Worm (Caenorhabditis elegans) whole organism, midembryonic: ENCODE measurements around the gene comt-5.

ENCODE experiments used
- T22C8.4 ChIP-seq: fragments of 200-800 bp; sonication (Bioruptor generic); IDR thresholded peaks from 2 replicates; pipeline ENCODE4 v1.3.6; 2022; ENCODE audit warnings: missing genetic modification characterization, missing compliant biosample characterization
- cog-1 ChIP-seq: sonication (generic microtip); optimal IDR thresholded peaks from 2 replicates; lab custom pipeline; 2016; ENCODE audit warnings: missing genetic modification characterization, missing compliant biosample characterization
- flt-1 ChIP-seq: fragments of 200-800 bp; sonication (Bioruptor generic); IDR thresholded peaks from 2 replicates; pipeline ENCODE4 v1.3.6; 2022; ENCODE audit warnings: missing genetic modification characterization, missing compliant biosample characterization
- med-1 ChIP-seq: sonication (generic microtip); optimal IDR thresholded peaks from 2 replicates; lab custom pipeline; 2017; ENCODE audit warnings: missing genetic modification characterization, mild to moderate bottlenecking, missing compliant biosample characterization, antibody characterized with exemption, missing genetic modification reagents; ENCODE audit not compliant: insufficient read depth
- tab-1 ChIP-seq: fragments of 200-800 bp; sonication (Bioruptor generic); IDR thresholded peaks from 2 replicates; pipeline ENCODE4 v1.3.6; 2022; ENCODE audit warnings: missing genetic modification characterization, missing compliant biosample characterization
- ztf-29 ChIP-seq: fragments of 200-800 bp; sonication (Bioruptor generic); IDR thresholded peaks from 2 replicates; pipeline ENCODE4 v1.3.6; 2022; ENCODE audit warnings: missing genetic modification reagents, missing genetic modification characterization, missing compliant biosample characterization

DNA sequence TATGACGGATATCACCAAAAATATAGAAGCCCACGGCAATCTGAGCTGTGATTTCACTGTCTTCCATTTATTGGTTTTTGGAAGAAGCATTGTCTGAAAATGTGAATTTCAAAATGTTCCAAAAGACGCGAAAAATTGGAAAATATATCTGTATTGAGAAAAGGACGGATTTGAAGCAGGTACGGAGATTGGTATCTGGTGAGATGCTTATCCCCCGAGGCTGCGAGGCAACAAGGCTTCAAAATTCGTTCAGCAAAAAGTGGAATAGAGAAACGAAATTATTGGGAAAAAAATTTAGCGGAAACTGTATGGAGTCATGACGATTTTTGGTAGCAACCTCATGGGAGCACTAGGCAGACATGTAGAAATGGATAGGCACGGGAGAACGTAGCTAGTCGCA lies 49.7 kb upstream of the comt-5 start, which contains the start of gene F36F12.1:
- TF ChIP-seq tab-1 (GFP tag; lab: Robert Waterston, UW) (no peak), med-1 (GFP tag; lab: Kevin White, UChicago) (no peak), flt-1 (GFP tag; lab: Robert Waterston, UW) (no peak), T22C8.4 (GFP tag; lab: Robert Waterston, UW) (no peak), ztf-29 (no peak), cog-1 (no peak)
